Fruit fly (Drosophila melanogaster) whole organism, wandering third instar larva: ENCODE data around the gene shop.

ENCODE experiments used
- Abd-B ChIP-seq: fragments of >200 bp; optimal IDR thresholded peaks from 2 replicates; lab custom pipeline; 2017; ENCODE audit warnings: missing biosample characterization, missing genetic modification characterization
- CG32264 ChIP-seq: fragments of 200-800 bp; sonication (Bioruptor generic); optimal IDR thresholded peaks from 2 replicates; lab custom pipeline; 2016; ENCODE audit warnings: missing biosample characterization, missing genetic modification characterization
- CG9705 ChIP-seq: fragments of 200-800 bp; sonication (Bioruptor generic); optimal IDR thresholded peaks from 2 replicates; lab custom pipeline; 2018; ENCODE audit warnings: missing biosample characterization, mild to moderate bottlenecking, missing genetic modification characterization
- CrebA ChIP-seq: fragments of 200-800 bp; sonication (Bioruptor generic); optimal IDR thresholded peaks from 2 replicates; lab custom pipeline; 2016; ENCODE audit warnings: missing biosample characterization, mild to moderate bottlenecking, missing genetic modification characterization, borderline replicate concordance
- Dfd ChIP-seq: fragments of >200 bp; optimal IDR thresholded peaks from 2 replicates; lab custom pipeline; 2017; ENCODE audit warnings: missing biosample characterization, missing genetic modification characterization
- Dif ChIP-seq: fragments of 200-275, 200-300 bp; sonication (Bioruptor generic); optimal IDR thresholded peaks from 2 replicates; lab custom pipeline; 2018; ENCODE audit warnings: missing biosample characterization, missing genetic modification characterization; ENCODE audit not compliant: partially characterized antibody
- GATAd ChIP-seq: sonication (Bioruptor generic); optimal IDR thresholded peaks from 2 replicates; lab custom pipeline; 2016; ENCODE audit warnings: missing biosample characterization, missing genetic modification characterization
- HLH106 ChIP-seq: fragments of 200-800 bp; optimal IDR thresholded peaks from 3 replicates; lab custom pipeline; 2019; ENCODE audit warnings: missing biosample characterization, mild to moderate bottlenecking, missing genetic modification characterization, moderate library complexity
- Hnf4 ChIP-seq: fragments of 200-800 bp; sonication (Bioruptor generic); optimal IDR thresholded peaks from 2 replicates; lab custom pipeline; 2016; ENCODE audit warnings: missing biosample characterization, mild to moderate bottlenecking, missing genetic modification characterization
- Hr78 ChIP-seq: fragments of >200 bp; optimal IDR thresholded peaks from 2 replicates; lab custom pipeline; 2017; ENCODE audit warnings: missing biosample characterization, missing genetic modification characterization
- Hr83 ChIP-seq: fragments of 200-300 bp; sonication (Bioruptor generic); optimal IDR thresholded peaks from 2 replicates; lab custom pipeline; 2016; ENCODE audit warnings: missing biosample characterization, mild to moderate bottlenecking, missing genetic modification characterization, moderate library complexity; ENCODE audit not compliant: poor library complexity, severe bottlenecking
- Jra ChIP-seq: sonication (Bioruptor generic); optimal IDR thresholded peaks from 2 replicates; lab custom pipeline; 2016; ENCODE audit warnings: missing biosample characterization, missing genetic modification characterization
- Mio ChIP-seq: sonication (Bioruptor generic); optimal IDR thresholded peaks from 2 replicates; lab custom pipeline; 2016; ENCODE audit warnings: missing biosample characterization, missing genetic modification characterization
- Myc ChIP-seq: fragments of >200 bp; optimal IDR thresholded peaks from 2 replicates; lab custom pipeline; 2017
- N ChIP-seq: fragments of >200 bp; optimal IDR thresholded peaks from 2 replicates; lab custom pipeline; 2018; ENCODE audit warnings: missing biosample characterization, missing external identifiers, missing genetic modification characterization
- OdsH ChIP-seq: fragments of 200-800 bp; sonication (Bioruptor generic); optimal IDR thresholded peaks from 2 replicates; lab custom pipeline; 2016; ENCODE audit warnings: missing biosample characterization, mild to moderate bottlenecking, missing genetic modification characterization
- Rel ChIP-seq, 2 experiments: fragments of 200-800 bp; sonication (Bioruptor generic) in 1 of 2; optimal IDR thresholded peaks; 2 replicates in 1 of 2; 3 replicates in 1 of 2; lab custom pipeline; 2016 to 2019; ENCODE audit warnings: mild to moderate bottlenecking in 2 of 2, missing biosample characterization in 2 of 2, missing genetic modification characterization in 2 of 2, moderate library complexity in 1 of 2
- Sp1 ChIP-seq: fragments of 200-800 bp; sonication (Bioruptor generic); optimal IDR thresholded peaks from 3 replicates; lab custom pipeline; 2019; ENCODE audit warnings: missing biosample characterization, mild to moderate bottlenecking, missing genetic modification characterization, moderate library complexity
- Vsx2 ChIP-seq: fragments of 200-300, 225-300 bp; sonication (Bioruptor generic); optimal IDR thresholded peaks from 2 replicates; lab custom pipeline; 2018; ENCODE audit warnings: missing biosample characterization, missing genetic modification characterization; ENCODE audit not compliant: partially characterized antibody
- br ChIP-seq: fragments of 200-800 bp; sonication (Bioruptor generic); optimal IDR thresholded peaks from 2 replicates; lab custom pipeline; 2016; ENCODE audit warnings: missing biosample characterization, missing genetic modification characterization
- brk ChIP-seq: fragments of 200-800 bp; sonication (Bioruptor generic); optimal IDR thresholded peaks from 2 replicates; lab custom pipeline; 2016; ENCODE audit warnings: missing biosample characterization, mild to moderate bottlenecking, missing genetic modification characterization
- dl ChIP-seq, 2 experiments: fragments of 175-275, 200-275 bp in 1 of 2; fragments of 200-275 bp in 1 of 2; sonication (Bioruptor generic); optimal IDR thresholded peaks; lab custom pipeline; 2018; ENCODE audit warnings: mild to moderate bottlenecking in 2 of 2, missing biosample characterization in 2 of 2, missing genetic modification characterization in 2 of 2, moderate library complexity in 2 of 2; ENCODE audit not compliant: partially characterized antibody in 2 of 2, insufficient read depth in 1 of 2
- dmrt93B ChIP-seq: fragments of 200-800 bp; sonication (Bioruptor generic); optimal IDR thresholded peaks from 2 replicates; lab custom pipeline; 2018; ENCODE audit warnings: missing biosample characterization, mild to moderate bottlenecking, missing genetic modification characterization
- dsf ChIP-seq: sonication (Bioruptor generic); optimal IDR thresholded peaks from 2 replicates; lab custom pipeline; 2016; ENCODE audit warnings: missing biosample characterization, missing genetic modification characterization, borderline replicate concordance
- ey ChIP-seq: fragments of 200-800 bp; sonication (Bioruptor generic); optimal IDR thresholded peaks from 2 replicates; lab custom pipeline; 2016; ENCODE audit warnings: missing biosample characterization, missing genetic modification characterization
- foxo ChIP-seq, 2 experiments: fragments of 200-800 bp; sonication (Bioruptor generic); optimal IDR thresholded peaks; 2 replicates in 1 of 2; 3 replicates in 1 of 2; lab custom pipeline; 2016 to 2017; ENCODE audit warnings: missing biosample characterization in 2 of 2, missing genetic modification characterization in 2 of 2
- fru ChIP-seq: fragments of 200-800 bp; sonication (Bioruptor generic); optimal IDR thresholded peaks from 3 replicates; lab custom pipeline; 2016; ENCODE audit warnings: missing biosample characterization, mild to moderate bottlenecking, missing genetic modification characterization
- h ChIP-seq: fragments of 200-800 bp; sonication (Bioruptor generic); optimal IDR thresholded peaks from 3 replicates; lab custom pipeline; 2016; ENCODE audit warnings: missing biosample characterization, mild to moderate bottlenecking, missing genetic modification characterization
- jim ChIP-seq: fragments of 175-275, 200-325 bp; sonication (Bioruptor generic); optimal IDR thresholded peaks from 2 replicates; lab custom pipeline; 2016; ENCODE audit warnings: missing biosample characterization, mild to moderate bottlenecking, missing genetic modification characterization
- lola ChIP-seq: fragments of >200 bp; optimal IDR thresholded peaks from 2 replicates; lab custom pipeline; 2017; ENCODE audit warnings: missing biosample characterization, missing genetic modification characterization
- pan ChIP-seq: fragments of >200 bp; optimal IDR thresholded peaks from 2 replicates; lab custom pipeline; 2017
- psq ChIP-seq: fragments of 200-800 bp; sonication (Bioruptor generic); optimal IDR thresholded peaks from 3 replicates; lab custom pipeline; 2017; ENCODE audit warnings: missing biosample characterization, mild to moderate bottlenecking, missing genetic modification characterization, moderate library complexity
- rgr ChIP-seq: fragments of 200-800 bp; sonication (Bioruptor generic); optimal IDR thresholded peaks from 3 replicates; lab custom pipeline; 2016; ENCODE audit warnings: missing biosample characterization, mild to moderate bottlenecking, missing genetic modification characterization
- sage ChIP-seq: fragments of 200-800 bp; sonication (Bioruptor generic); optimal IDR thresholded peaks from 2 replicates; lab custom pipeline; 2016; ENCODE audit warnings: missing biosample characterization, mild to moderate bottlenecking, missing genetic modification characterization
- sv ChIP-seq: fragments of 200-800 bp; sonication (Bioruptor generic); optimal IDR thresholded peaks from 3 replicates; lab custom pipeline; 2016; ENCODE audit warnings: missing biosample characterization, missing genetic modification characterization
- tai ChIP-seq: sonication (Bioruptor generic); optimal IDR thresholded peaks from 2 replicates; lab custom pipeline; 2016; ENCODE audit warnings: missing biosample characterization, missing genetic modification characterization
- usp ChIP-seq: fragments of >200 bp; optimal IDR thresholded peaks from 2 replicates; lab custom pipeline; 2017; ENCODE audit warnings: missing biosample characterization, missing genetic modification characterization
- woc ChIP-seq: sonication (Bioruptor generic); optimal IDR thresholded peaks from 2 replicates; lab custom pipeline; 2016; ENCODE audit warnings: missing biosample characterization, mild to moderate bottlenecking, missing genetic modification characterization

The shop gene

DNA sequence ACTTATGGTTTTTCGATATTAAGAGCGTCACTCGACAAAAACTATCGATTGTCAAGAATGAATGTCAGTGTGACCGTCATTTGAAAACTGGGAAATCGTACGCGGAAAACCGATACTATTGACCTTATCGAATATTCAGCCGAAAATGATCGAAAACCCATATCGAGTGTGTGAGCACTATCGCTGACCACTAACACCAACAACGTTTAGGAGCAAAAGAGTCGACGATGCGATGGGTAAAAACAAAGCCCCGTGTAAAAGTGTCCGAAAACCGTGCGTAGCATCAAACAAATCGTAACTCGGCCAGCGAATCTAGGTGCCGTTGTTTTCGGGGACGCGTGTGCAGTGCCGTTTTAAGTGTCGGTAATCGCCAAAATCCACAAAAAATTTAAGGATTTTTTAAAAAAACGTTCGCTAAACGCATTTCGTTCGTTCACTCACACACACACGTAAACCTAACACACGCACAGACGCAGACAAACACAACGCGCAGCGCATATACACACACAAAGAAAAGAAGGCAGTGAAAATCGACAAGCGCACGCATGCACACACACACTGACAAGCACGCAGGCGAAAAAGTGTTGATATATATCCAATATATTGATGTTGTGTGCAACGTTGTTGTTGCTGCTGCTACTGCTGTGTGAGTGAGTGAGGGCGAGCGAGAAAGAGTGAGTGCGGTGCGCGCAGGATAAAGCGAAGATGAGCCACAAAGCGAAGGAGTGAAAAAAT, 15.5 kb upstream of the shop start, which contains the start of the genes CG7326 and Dora:
TSS of gene CG7326 (minus strand) at position 29 of the 735 bp plus-strand sequence.
TSS of gene Dora (plus strand) at position 203 of the 735 bp plus-strand sequence.
- TF ChIP-seq dmrt93B (GFP tag; lab: Kevin White, UChicago) (no peak), Hnf4 (GFP tag; lab: Kevin White, UChicago) (no peak), Mio (GFP tag; lab: Kevin White, UChicago) (no peak), Hr83 (GFP tag; lab: Kevin White, UChicago) (peak; percentile 31), psq (GFP tag; lab: Kevin White, UChicago) (peak; percentile 95), Sp1 (GFP tag; lab: Kevin White, UChicago) (no peak), Dif (GFP tag; lab: Kevin White, UChicago) (no peak), h (GFP tag; lab: Kevin White, UChicago) (peak; percentile 31), sage (GFP tag; lab: Kevin White, UChicago) (no peak), Dfd (GFP tag; lab: Kevin White, UChicago) (no peak), jim (GFP tag; lab: Kevin White, UChicago) (no peak), brk (GFP tag; lab: Kevin White, UChicago) (no peak), CG9705 (GFP tag; lab: Kevin White, UChicago) (no peak), N (GFP tag; lab: Kevin White, UChicago) (peak; percentile 71), usp (GFP tag; lab: Kevin White, UChicago) (no peak), fru (GFP tag; lab: Kevin White, UChicago) (no peak), tai (GFP tag; lab: Kevin White, UChicago) (no peak), CG32264 (GFP tag; lab: Kevin White, UChicago) (no peak), rgr (GFP tag; lab: Kevin White, UChicago) (no peak), OdsH (no peak), HLH106 (tag; lab: Kevin White, UChicago) (peak; percentile 11), GATAd (GFP tag; lab: Kevin White, UChicago) (no peak), sv (GFP tag; lab: Kevin White, UChicago) (no peak), dsf (GFP tag; lab: Kevin White, UChicago) (no peak), pan (lab: Kevin White, UChicago) (no peak), Myc (no peak), CrebA (GFP tag; lab: Kevin White, UChicago) (no peak), br (no peak), dl (GFP tag; optimal IDR thresholded peaks at IDR 0.05; lab: Kevin White, UChicago; ENCODE audit: insufficient read depth in 1 of 2, partially characterized antibody in 2 of 2) (no peak), woc (GFP tag; lab: Kevin White, UChicago) (no peak), Jra (GFP tag; lab: Kevin White, UChicago) (no peak), foxo (GFP tag; optimal IDR thresholded peaks at IDR 0.05; lab: Kevin White, UChicago) (no peak), ey (GFP tag; lab: Kevin White, UChicago) (no peak), Hr78 (GFP tag; lab: Kevin White, UChicago) (peak; percentile 24), lola (GFP tag; lab: Kevin White, UChicago) (no peak), Rel (GFP tag; optimal IDR thresholded peaks at IDR 0.05; lab: Kevin White, UChicago) (no peak), Rel (tag; optimal IDR thresholded peaks at IDR 0.05; lab: Kevin White, UChicago) (peak; percentile 28), Abd-B (GFP tag; lab: Kevin White, UChicago) (peak; percentile 43), Vsx2 (GFP tag; lab: Kevin White, UChicago) (no peak)

DNA sequence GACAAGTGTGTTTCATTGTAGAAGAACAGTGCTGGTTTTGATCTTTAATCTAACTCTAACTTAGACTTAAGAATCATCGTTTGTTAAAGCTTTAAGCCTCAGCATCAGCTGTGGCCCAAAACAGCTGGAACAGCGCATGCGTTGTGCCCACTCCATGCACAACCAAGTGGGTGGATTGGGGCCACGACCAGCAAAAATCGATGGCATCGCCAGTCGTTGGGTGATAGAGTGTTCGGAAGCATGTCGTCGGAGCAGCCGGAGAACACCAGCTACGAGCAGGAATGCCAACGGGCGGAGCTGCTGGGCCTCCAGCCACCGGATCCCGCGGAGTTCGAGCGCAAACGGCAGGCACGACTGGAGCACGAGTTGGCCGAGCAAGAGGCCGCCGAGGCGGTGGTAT, 11.7 kb upstream of the shop start, which contains the start of gene CG32544:
TSS of gene CG32544 (plus strand) at position 211 of the 400 bp plus-strand sequence.
- TF ChIP-seq Mio (GFP tag; lab: Kevin White, UChicago) (no peak), Dif (GFP tag; lab: Kevin White, UChicago) (no peak), br (no peak), dsf (GFP tag; lab: Kevin White, UChicago) (no peak), rgr (GFP tag; lab: Kevin White, UChicago) (no peak), Rel (GFP tag; optimal IDR thresholded peaks at IDR 0.05; lab: Kevin White, UChicago) (no peak), Rel (tag; optimal IDR thresholded peaks at IDR 0.05; lab: Kevin White, UChicago) (no peak), GATAd (GFP tag; lab: Kevin White, UChicago) (no peak), tai (GFP tag; lab: Kevin White, UChicago) (no peak), brk (GFP tag; lab: Kevin White, UChicago) (no peak), jim (GFP tag; lab: Kevin White, UChicago) (no peak), lola (GFP tag; lab: Kevin White, UChicago) (no peak), sv (GFP tag; lab: Kevin White, UChicago) (no peak), dl (GFP tag; optimal IDR thresholded peaks at IDR 0.05; lab: Kevin White, UChicago; ENCODE audit: insufficient read depth in 1 of 2, partially characterized antibody in 2 of 2) (no peak), Vsx2 (GFP tag; lab: Kevin White, UChicago) (no peak), Hr83 (GFP tag; lab: Kevin White, UChicago) (no peak), Sp1 (GFP tag; lab: Kevin White, UChicago) (no peak), pan (lab: Kevin White, UChicago) (no peak), Jra (GFP tag; lab: Kevin White, UChicago) (no peak)
